Fruit fly (Drosophila melanogaster) whole organism, embryonic: ENCODE data around the gene Rh5.

Experiments used
- Abd-B ChIP-seq: fragments of 200-800 bp; sonication (Bioruptor generic); optimal IDR thresholded peaks from 2 replicates; lab custom pipeline; 2018; ENCODE audit warnings: missing biosample characterization, mild to moderate bottlenecking, missing genetic modification characterization, moderate library complexity
- Ada2b ChIP-seq: fragments of 200-800 bp; sonication (Bioruptor generic); IDR thresholded peaks from 2 replicates; pipeline ENCODE4 v1.3.6; 2022; ENCODE audit warnings: missing biosample characterization, missing genetic modification characterization
- Adf1 ChIP-seq: fragments of 200-800 bp; sonication (Bioruptor generic); IDR thresholded peaks from 2 replicates; pipeline ENCODE4 v1.3.6; 2022; ENCODE audit warnings: missing biosample characterization, missing genetic modification characterization
- Antp ChIP-seq: fragments of 200-800 bp; sonication (Bioruptor generic); optimal IDR thresholded peaks from 3 replicates; lab custom pipeline; 2016; ENCODE audit warnings: missing biosample characterization, missing genetic modification characterization
- CG10267 ChIP-seq: fragments of 200-800 bp; sonication (Bioruptor generic); optimal IDR thresholded peaks from 2 replicates; lab custom pipeline; 2018; ENCODE audit warnings: missing biosample characterization, mild to moderate bottlenecking, missing genetic modification characterization, moderate library complexity
- CG10431 ChIP-seq: fragments of 200-800 bp; sonication (Bioruptor generic); optimal IDR thresholded peaks from 3 replicates; lab custom pipeline; 2018; ENCODE audit warnings: missing biosample characterization, mild to moderate bottlenecking, missing genetic modification characterization
- CG10462 ChIP-seq: fragments of 200-800 bp; sonication (Bioruptor generic); optimal IDR thresholded peaks from 2 replicates; lab custom pipeline; 2016; ENCODE audit warnings: missing biosample characterization, missing genetic modification characterization
- CG11085 ChIP-seq: fragments of 200-800 bp; sonication (Bioruptor generic); IDR thresholded peaks from 2 replicates; pipeline ENCODE4 v1.3.6; 2022; ENCODE audit warnings: missing biosample characterization, missing genetic modification characterization
- CG11723 ChIP-seq: fragments of 200-800 bp; sonication (Bioruptor generic); optimal IDR thresholded peaks from 2 replicates; lab custom pipeline; 2017; ENCODE audit warnings: missing biosample characterization, mild to moderate bottlenecking, missing genetic modification characterization
- CG12071 ChIP-seq: fragments of 200-800 bp; sonication (Bioruptor generic); optimal IDR thresholded peaks from 3 replicates; lab custom pipeline; 2018; ENCODE audit warnings: missing biosample characterization, mild to moderate bottlenecking, missing genetic modification characterization
- CG12104 ChIP-seq: fragments of 200-800 bp; sonication (Bioruptor generic); optimal IDR thresholded peaks from 3 replicates; lab custom pipeline; 2016; ENCODE audit warnings: missing biosample characterization, missing genetic modification characterization
- CG12219 ChIP-seq: fragments of 200-800 bp; sonication (Bioruptor generic); optimal IDR thresholded peaks from 3 replicates; lab custom pipeline; 2018; ENCODE audit warnings: missing biosample characterization, mild to moderate bottlenecking, missing genetic modification characterization
- CG12299 ChIP-seq: fragments of 200-800 bp; sonication (Bioruptor generic); optimal IDR thresholded peaks from 2 replicates; lab custom pipeline; 2018; ENCODE audit warnings: missing biosample characterization, mild to moderate bottlenecking, missing genetic modification characterization
- CG13624 ChIP-seq: fragments of 200-800 bp; sonication (Bioruptor generic); optimal IDR thresholded peaks from 2 replicates; lab custom pipeline; 2016; ENCODE audit warnings: missing biosample characterization, missing genetic modification characterization
- CG14667 ChIP-seq: fragments of 200-800 bp; sonication (Bioruptor generic); IDR thresholded peaks from 2 replicates; pipeline ENCODE4 v1.3.6; 2022; ENCODE audit warnings: missing biosample characterization, missing genetic modification characterization
- CG1602 ChIP-seq: fragments of 200-800 bp; sonication (Bioruptor generic); optimal IDR thresholded peaks from 3 replicates; lab custom pipeline; 2016; ENCODE audit warnings: missing biosample characterization, missing genetic modification characterization
- CG1647 ChIP-seq: fragments of 200-800 bp; sonication (Bioruptor generic); optimal IDR thresholded peaks from 3 replicates; lab custom pipeline; 2016; ENCODE audit warnings: missing biosample characterization, missing genetic modification characterization
- CG16863 ChIP-seq: fragments of 200-800 bp; sonication (Bioruptor generic); optimal IDR thresholded peaks from 3 replicates; lab custom pipeline; 2016; ENCODE audit warnings: missing biosample characterization, missing genetic modification characterization
- CG17328 ChIP-seq: fragments of 200-800 bp; sonication (Bioruptor generic); IDR thresholded peaks from 2 replicates; pipeline ENCODE4 v1.3.6; 2022; ENCODE audit warnings: missing biosample characterization, missing genetic modification characterization
- CG32532 ChIP-seq: fragments of 200-800 bp; sonication (Bioruptor generic); IDR thresholded peaks from 2 replicates; pipeline ENCODE4 v1.3.6; 2022; ENCODE audit warnings: missing biosample characterization, missing genetic modification characterization
- CG34224 ChIP-seq: fragments of 200-800 bp; sonication (Bioruptor generic); IDR thresholded peaks from 3 replicates; pipeline ENCODE4 v1.3.6; 2022; ENCODE audit warnings: missing biosample characterization, missing genetic modification characterization; ENCODE audit not compliant: partially characterized antibody
- CkIIα-i1 ChIP-seq: fragments of 200-800 bp; sonication (Bioruptor generic); IDR thresholded peaks from 2 replicates; pipeline ENCODE4 v1.3.6; 2022; ENCODE audit warnings: missing biosample characterization, missing genetic modification characterization
- D19A ChIP-seq: fragments of 200-800 bp; optimal IDR thresholded peaks from 3 replicates; lab custom pipeline; 2019; ENCODE audit warnings: missing biosample characterization, mild to moderate bottlenecking, missing genetic modification characterization, moderate library complexity
- Dbx ChIP-seq: fragments of 200-800 bp; sonication (Bioruptor generic); IDR thresholded peaks from 3 replicates; pipeline ENCODE4 v1.3.6; 2022; ENCODE audit warnings: missing biosample characterization, missing genetic modification characterization
- Ets65A ChIP-seq: fragments of 200-800 bp; sonication (Bioruptor generic); peaks from one replicate; lab custom pipeline; 2016; ENCODE audit warnings: missing biosample characterization, missing genetic modification characterization
- Hr3 ChIP-seq: fragments of 200-800 bp; sonication (Bioruptor generic); optimal IDR thresholded peaks from 3 replicates; lab custom pipeline; 2016; ENCODE audit warnings: missing biosample characterization, missing genetic modification characterization
- Hr51 ChIP-seq, 2 experiments: fragments of 200-800 bp; sonication (Bioruptor generic); optimal IDR thresholded peaks; 2 replicates in 1 of 2; 3 replicates in 1 of 2; lab custom pipeline; 2016 to 2018; ENCODE audit warnings: missing biosample characterization in 2 of 2, missing genetic modification characterization in 2 of 2, mild to moderate bottlenecking in 1 of 2, moderate library complexity in 1 of 2
- MESR4 ChIP-seq: fragments of 200-800 bp; sonication (Bioruptor generic); optimal IDR thresholded peaks from 2 replicates; lab custom pipeline; 2018; ENCODE audit warnings: missing biosample characterization, mild to moderate bottlenecking, missing genetic modification characterization, moderate library complexity
- MTF-1 ChIP-seq: fragments of 200-800 bp; sonication (Bioruptor generic); optimal IDR thresholded peaks from 2 replicates; lab custom pipeline; 2018; ENCODE audit warnings: missing biosample characterization, mild to moderate bottlenecking, missing genetic modification characterization, borderline replicate concordance
- Mad ChIP-seq: fragments of 200-800 bp; sonication (Bioruptor generic); optimal IDR thresholded peaks from 2 replicates; lab custom pipeline; 2016; ENCODE audit warnings: missing biosample characterization, missing genetic modification characterization
- Poxn ChIP-seq: fragments of 200-800 bp; sonication (Bioruptor generic); IDR thresholded peaks from 2 replicates; pipeline ENCODE4 v1.3.6; 2022; ENCODE audit warnings: missing biosample characterization, missing genetic modification characterization
- Rfx ChIP-seq: fragments of 200-800 bp; sonication (Bioruptor generic); IDR thresholded peaks from 2 replicates; pipeline ENCODE4 v1.3.6; 2022; ENCODE audit warnings: missing biosample characterization, missing genetic modification characterization
- Sox102F ChIP-seq: fragments of 200-800 bp; sonication (Bioruptor generic); optimal IDR thresholded peaks from 2 replicates; lab custom pipeline; 2018; ENCODE audit warnings: missing biosample characterization, mild to moderate bottlenecking, missing genetic modification characterization, moderate library complexity
- amos ChIP-seq: fragments of 200-800 bp; sonication (Bioruptor generic); IDR thresholded peaks from 2 replicates; pipeline ENCODE4 v1.3.6; 2022; ENCODE audit warnings: missing biosample characterization, missing genetic modification characterization; ENCODE audit not compliant: partially characterized antibody
- ato ChIP-seq: fragments of 200-800 bp; sonication (Bioruptor generic); IDR thresholded peaks from 2 replicates; pipeline ENCODE4 v1.3.6; 2022; ENCODE audit warnings: missing biosample characterization, missing genetic modification characterization; ENCODE audit not compliant: partially characterized antibody
- bcd ChIP-seq: fragments of 200-800 bp; sonication (Bioruptor generic); optimal IDR thresholded peaks from 2 replicates; lab custom pipeline; 2017; ENCODE audit warnings: missing biosample characterization, mild to moderate bottlenecking, missing genetic modification characterization
- chm ChIP-seq: fragments of 200-800 bp; sonication (Bioruptor generic); IDR thresholded peaks from 2 replicates; pipeline ENCODE4 v1.3.6; 2022; ENCODE audit warnings: missing biosample characterization, missing genetic modification characterization
- dimm ChIP-seq: fragments of 200-800 bp; sonication (Bioruptor generic); IDR thresholded peaks from 2 replicates; pipeline ENCODE4 v1.3.6; 2022; ENCODE audit warnings: missing biosample characterization, missing genetic modification characterization
- ewg ChIP-seq: fragments of 200-800 bp; sonication (Bioruptor generic); optimal IDR thresholded peaks from 3 replicates; lab custom pipeline; 2017; ENCODE audit warnings: mild to moderate bottlenecking, missing biosample characterization, missing genetic modification reagents, missing genetic modification characterization
- fd102C ChIP-seq: fragments of 200-800 bp; sonication (Bioruptor generic); optimal IDR thresholded peaks from 2 replicates; lab custom pipeline; 2018; ENCODE audit warnings: missing biosample characterization, mild to moderate bottlenecking, missing genetic modification characterization, moderate library complexity
- hb ChIP-seq: fragments of 200-800 bp; sonication (Bioruptor generic); IDR thresholded peaks from 3 replicates; pipeline ENCODE4 v1.3.6; 2022; ENCODE audit warnings: missing biosample characterization, missing genetic modification characterization; ENCODE audit not compliant: partially characterized antibody
- her ChIP-seq: fragments of 200-800 bp; sonication (Bioruptor generic); optimal IDR thresholded peaks from 2 replicates; lab custom pipeline; 2016; ENCODE audit warnings: missing biosample characterization, missing genetic modification characterization
- hth ChIP-seq: fragments of >200 bp; optimal IDR thresholded peaks from 2 replicates; lab custom pipeline; 2017; ENCODE audit warnings: inconsistent platforms
- kni ChIP-seq: fragments of 200-800 bp; sonication (Bioruptor generic); optimal IDR thresholded peaks from 3 replicates; lab custom pipeline; 2017; ENCODE audit warnings: mild to moderate bottlenecking, missing biosample characterization, missing genetic modification reagents, missing genetic modification characterization
- mirr ChIP-seq: fragments of 200-800 bp; sonication (Bioruptor generic); optimal IDR thresholded peaks from 3 replicates; lab custom pipeline; 2018; ENCODE audit warnings: missing biosample characterization, mild to moderate bottlenecking, missing genetic modification characterization
- pho ChIP-seq: fragments of 200-800 bp; sonication (Bioruptor generic); optimal IDR thresholded peaks from 2 replicates; lab custom pipeline; 2016; ENCODE audit warnings: missing biosample characterization, missing genetic modification characterization
- salm ChIP-seq: fragments of 200-800 bp; sonication (Bioruptor generic); optimal IDR thresholded peaks from 2 replicates; lab custom pipeline; 2018; ENCODE audit warnings: missing biosample characterization, mild to moderate bottlenecking, missing genetic modification characterization
- schlank ChIP-seq: fragments of 200-800 bp; sonication (Bioruptor generic); optimal IDR thresholded peaks from 2 replicates; lab custom pipeline; 2018; ENCODE audit warnings: missing biosample characterization, mild to moderate bottlenecking, missing genetic modification characterization
- stc ChIP-seq: fragments of 200-800 bp; sonication (Bioruptor generic); IDR thresholded peaks from 2 replicates; pipeline ENCODE4 v1.3.6; 2022; ENCODE audit warnings: missing biosample characterization, missing genetic modification characterization
- tx ChIP-seq: fragments of 200-800 bp; sonication (Bioruptor generic); optimal IDR thresholded peaks from 2 replicates; lab custom pipeline; 2016; ENCODE audit warnings: missing biosample characterization, missing genetic modification characterization
- zfh1 ChIP-seq: fragments of 200-800 bp; sonication (Bioruptor generic); IDR thresholded peaks from 3 replicates; pipeline ENCODE4 v1.3.6; 2022; ENCODE audit warnings: missing biosample characterization, missing genetic modification characterization

The Rh5 gene

dm6 chr2L:12021193-12021592 lies 13.2 kb downstream of the Rh5 start (continued):
- peak; percentile 74; the same call in 1 of the 2 replicates for TF ChIP-seq Rfx
- peak; percentile 56 for TF ChIP-seq CG10462 (GFP tag; lab: Kevin White, UChicago)
- no peak for TF ChIP-seq CG13624 (GFP tag; lab: Kevin White, UChicago)
- TF ChIP-seq MTF-1 (GFP tag; lab: Kevin White, UChicago) = peak; percentile 78
- TF ChIP-seq hth (lab: Kevin White, UChicago) = no peak
- peak; percentile 40 for TF ChIP-seq Mad (GFP tag; lab: Kevin White, UChicago)
- peak; percentile 75 for TF ChIP-seq schlank (tag; lab: Kevin White, UChicago)
- no peak for TF ChIP-seq Poxn (GFP tag; lab: Robert Waterston, UW)
- TF ChIP-seq Hr3 = no peak
- no peak for TF ChIP-seq dimm (GFP tag; lab: Robert Waterston, UW)
- peak; percentile 61 for TF ChIP-seq CG17328 (GFP tag; lab: Robert Waterston, UW)
- TF ChIP-seq CG34224 = no peak
- peak; percentile 9 for TF ChIP-seq salm
- peak; percentile 42 for TF ChIP-seq CG11723 (GFP tag; lab: Kevin White, UChicago)
- no peak for TF ChIP-seq hb (GFP tag; lab: Robert Waterston, UW)
- TF ChIP-seq CG10431 = peak; percentile 70
- TF ChIP-seq MESR4 = no peak
- TF ChIP-seq CG1647 (GFP tag; lab: Kevin White, UChicago) = peak; percentile 33
- no peak for TF ChIP-seq Ets65A (GFP tag; lab: Kevin White, UChicago)
- TF ChIP-seq CG1602 (GFP tag; lab: Kevin White, UChicago) = peak; percentile 22
- TF ChIP-seq bcd (GFP tag; lab: Kevin White, UChicago) = peak; percentile 34
- peak; percentile 19; the same call in 1 of the 2 replicates for TF ChIP-seq Ada2b (GFP tag; lab: Robert Waterston, UW)
- no peak for TF ChIP-seq Antp (GFP tag; lab: Kevin White, UChicago)
- TF ChIP-seq ato = no peak
- TF ChIP-seq D19A (tag; lab: Kevin White, UChicago) = peak; percentile 27
- TF ChIP-seq CG32532 = no peak
- TF ChIP-seq CG12071 (GFP tag; lab: Kevin White, UChicago) = peak; percentile 73
- peak; percentile 19 for TF ChIP-seq fd102C
- peak; percentile 46; the same call in 1 of the 2 replicates for TF ChIP-seq Adf1 (GFP tag; lab: Robert Waterston, UW)
- peak; percentile 59 for TF ChIP-seq ewg (GFP tag; lab: Kevin White, UChicago)
- TF ChIP-seq CG12219 = peak; percentile 54
- TF ChIP-seq stc (GFP tag; lab: Robert Waterston, UW) = no peak
- TF ChIP-seq CG14667 (GFP tag; lab: Robert Waterston, UW) = no peak
- no peak for TF ChIP-seq chm (GFP tag; lab: Robert Waterston, UW)
- peak; percentile 32 for TF ChIP-seq CG12104 (GFP tag; lab: Kevin White, UChicago)
- peak; percentile 46; the same call in 2 of the 3 replicates for TF ChIP-seq zfh1 (GFP tag; lab: Robert Waterston, UW)
- TF ChIP-seq CG12299 (tag; lab: Kevin White, UChicago) = peak; percentile 89
- no peak for TF ChIP-seq CG11085 (GFP tag; lab: Robert Waterston, UW)
- TF ChIP-seq kni = peak; percentile 31
- no peak for TF ChIP-seq Abd-B (GFP tag; lab: Kevin White, UChicago)
- TF ChIP-seq pho (GFP tag; lab: Kevin White, UChicago) = peak; percentile 18
- peak; percentile 77 for TF ChIP-seq Sox102F (GFP tag; lab: Kevin White, UChicago)
- peak; percentile 37 for TF ChIP-seq CG16863 (GFP tag; lab: Kevin White, UChicago)
- TF ChIP-seq amos (GFP tag; lab: Robert Waterston, UW) = no peak
- no peak for TF ChIP-seq CkIIα-i1
- peak; percentile 27 for TF ChIP-seq CG10267 (tag; lab: Kevin White, UChicago)
- peak; percentile 27 for TF ChIP-seq mirr (GFP tag; lab: Kevin White, UChicago)
- no peak for TF ChIP-seq her (GFP tag; lab: Kevin White, UChicago)
- peak; percentile 58; the same call in 1 of the 3 replicates for TF ChIP-seq Dbx (GFP tag; lab: Robert Waterston, UW)
- no peak for TF ChIP-seq tx (GFP tag; lab: Kevin White, UChicago)
- peak; percentile 1 to 34 for TF ChIP-seq Hr51 (GFP tag; optimal IDR thresholded peaks at IDR 0.05; lab: Kevin White, UChicago)
